Worm (Caenorhabditis elegans) whole organism, midembryonic: Measurements from ENCODE around the gene str-44.

ENCODE experiments used
- flt-1 ChIP-seq: fragments of 200-800 bp; sonication (Bioruptor generic); IDR thresholded peaks from 2 replicates; pipeline ENCODE4 v1.3.6; 2022; ENCODE audit warnings: missing genetic modification characterization, missing compliant biosample characterization
- med-1 ChIP-seq: sonication (generic microtip); optimal IDR thresholded peaks from 2 replicates; lab custom pipeline; 2017; ENCODE audit warnings: missing genetic modification characterization, mild to moderate bottlenecking, missing compliant biosample characterization, antibody characterized with exemption, missing genetic modification reagents; ENCODE audit not compliant: insufficient read depth

ce11 chrIV:7195734-7196133 is 18.7 kb downstream of the str-44 start, which contains the start of gene best-16:
- TF ChIP-seq flt-1 (GFP tag; lab: Robert Waterston, UW) (no peak), med-1 (GFP tag; lab: Kevin White, UChicago) (no peak)
